Worm (Caenorhabditis elegans) whole organism, L1 larva: ENCODE data around the gene srh-67.

Experiments
- F16B12.6 ChIP-seq: fragments of 150-350 bp; optimal IDR thresholded peaks from 2 replicates; lab custom pipeline; 2014; ENCODE audit warnings: missing biosample characterization, missing genetic modification characterization
- Y116A8C.19 ChIP-seq: sonication (generic microtip); optimal IDR thresholded peaks from 2 replicates; lab custom pipeline; 2016; ENCODE audit warnings: missing compliant biosample characterization, missing genetic modification characterization, borderline replicate concordance
- ceh-63 ChIP-seq: fragments of 200-800 bp; sonication (Bioruptor generic); optimal IDR thresholded peaks from 2 replicates; lab custom pipeline; 2018; ENCODE audit warnings: mild to moderate bottlenecking, missing genetic modification characterization, missing compliant biosample characterization
- ceh-90 ChIP-seq: sonication (generic microtip); optimal IDR thresholded peaks from 2 replicates; lab custom pipeline; 2016; ENCODE audit warnings: missing genetic modification characterization, missing compliant biosample characterization
- ces-1 ChIP-seq: fragments of 150-350 bp; optimal IDR thresholded peaks from 2 replicates; lab custom pipeline; 2014; ENCODE audit warnings: missing biosample characterization, missing genetic modification reagents, missing genetic modification characterization
- dpl-1 ChIP-seq, 3 experiments: fragments of 150-350 bp in 2 of 3; sonication (generic microtip) in 1 of 3; optimal IDR thresholded peaks; 2 replicates each; lab custom pipeline; 2014 to 2017; ENCODE audit warnings: missing biosample characterization in 3 of 3, missing genetic modification characterization in 3 of 3, missing genetic modification reagents in 3 of 3
- efl-3 ChIP-seq: fragments of 200-800 bp; sonication (Bioruptor generic); optimal IDR thresholded peaks from 2 replicates; lab custom pipeline; 2018; ENCODE audit warnings: mild to moderate bottlenecking, missing genetic modification characterization, missing compliant biosample characterization
- egl-27 ChIP-seq, 2 experiments: fragments of 150-350 bp in 1 of 2; sonication (generic microtip); optimal IDR thresholded peaks; 3 replicates each; lab custom pipeline; 2017 to 2018; ENCODE audit warnings: missing biosample characterization in 2 of 2, missing genetic modification characterization in 2 of 2, missing genetic modification reagents in 2 of 2
- elt-2 ChIP-seq: sonication (generic microtip); optimal IDR thresholded peaks from 2 replicates; lab custom pipeline; 2016; ENCODE audit warnings: missing genetic modification characterization, mild to moderate bottlenecking, inconsistent platforms, missing compliant biosample characterization, missing genetic modification reagents
- elt-3 ChIP-seq, 6 experiments: fragments of 150-350 bp in 1 of 6; sonication (generic microtip); optimal IDR thresholded peaks; 2 replicates each; lab custom pipeline; 2017 to 2018; ENCODE audit warnings: missing biosample characterization in 6 of 6, missing genetic modification characterization in 6 of 6, inconsistent platforms in 1 of 6
- ets-5 ChIP-seq: fragments of 200-800 bp; sonication (Bioruptor generic); IDR thresholded peaks from 2 replicates; pipeline ENCODE4 v1.3.6; 2022; ENCODE audit warnings: missing genetic modification characterization, missing compliant biosample characterization
- fkh-4 ChIP-seq: sonication (generic microtip); optimal IDR thresholded peaks from 2 replicates; lab custom pipeline; 2016; ENCODE audit warnings: missing compliant biosample characterization, missing genetic modification characterization, borderline replicate concordance
- fkh-8 ChIP-seq: sonication (generic microtip); optimal IDR thresholded peaks from 2 replicates; lab custom pipeline; 2016; ENCODE audit warnings: mild to moderate bottlenecking, missing genetic modification characterization, missing compliant biosample characterization
- grh-1 ChIP-seq: fragments of 200-800 bp; sonication (Bioruptor generic); IDR thresholded peaks from 2 replicates; pipeline ENCODE4 v1.3.6; 2022; ENCODE audit warnings: missing genetic modification reagents, missing genetic modification characterization, missing compliant biosample characterization
- hlh-17 ChIP-seq: fragments of 200-800 bp; sonication (Bioruptor generic); optimal IDR thresholded peaks from 2 replicates; lab custom pipeline; 2018; ENCODE audit warnings: missing genetic modification characterization, mild to moderate bottlenecking, missing compliant biosample characterization, moderate library complexity, borderline replicate concordance
- hpl-2 ChIP-seq: fragments of 150-350 bp; optimal IDR thresholded peaks from 2 replicates; lab custom pipeline; 2014; ENCODE audit warnings: missing biosample characterization, missing genetic modification reagents, missing genetic modification characterization
- irx-1 ChIP-seq: sonication (generic microtip); optimal IDR thresholded peaks from 2 replicates; lab custom pipeline; 2016; ENCODE audit warnings: missing genetic modification characterization, missing compliant biosample characterization
- jun-1 ChIP-seq: fragments of 150-350 bp; optimal IDR thresholded peaks from 2 replicates; lab custom pipeline; 2014; ENCODE audit warnings: missing biosample characterization, missing genetic modification reagents, missing genetic modification characterization
- lin-13 ChIP-seq: fragments of 150-350 bp; optimal IDR thresholded peaks from 2 replicates; lab custom pipeline; 2014; ENCODE audit warnings: missing biosample characterization, missing genetic modification reagents, missing genetic modification characterization
- lin-14 ChIP-seq: fragments of 200-800 bp; sonication (Bioruptor generic); optimal IDR thresholded peaks from 2 replicates; lab custom pipeline; 2018; ENCODE audit warnings: mild to moderate bottlenecking, missing genetic modification characterization, moderate library complexity, missing compliant biosample characterization
- lin-15B ChIP-seq: fragments of 150-350 bp; sonication (generic microtip); optimal IDR thresholded peaks from 3 replicates; lab custom pipeline; 2014; ENCODE audit warnings: missing biosample characterization, missing genetic modification characterization
- lsy-2 ChIP-seq, 2 experiments: fragments of 150-350 bp; optimal IDR thresholded peaks; 2 replicates each; lab custom pipeline; 2014; ENCODE audit warnings: missing biosample characterization in 2 of 2, missing genetic modification characterization in 2 of 2
- mab-9 ChIP-seq: fragments of 200-800 bp; sonication (Bioruptor generic); IDR thresholded peaks from 2 replicates; pipeline ENCODE4 v1.3.6; 2022; ENCODE audit warnings: missing genetic modification reagents, missing genetic modification characterization, missing compliant biosample characterization
- nhr-12 ChIP-seq: sonication (generic microtip); optimal IDR thresholded peaks from 2 replicates; lab custom pipeline; 2017; ENCODE audit warnings: missing biosample characterization, missing genetic modification characterization
- nhr-19 ChIP-seq: fragments of 200-800 bp; sonication (Bioruptor generic); conservative IDR thresholded peaks from 2 replicates; pipeline ENCODE4 v1.3.6; 2022; ENCODE audit warnings: missing genetic modification characterization, missing compliant biosample characterization
- nhr-28 ChIP-seq: fragments of 150-350 bp; optimal IDR thresholded peaks from 2 replicates; lab custom pipeline; 2014; ENCODE audit warnings: missing biosample characterization, missing genetic modification characterization
- nhr-77 ChIP-seq: fragments of 150-350 bp; optimal IDR thresholded peaks from 2 replicates; lab custom pipeline; 2014; ENCODE audit warnings: missing biosample characterization, missing genetic modification characterization
- nhr-84 ChIP-seq: sonication (generic microtip); optimal IDR thresholded peaks from 2 replicates; lab custom pipeline; 2017; ENCODE audit warnings: missing biosample characterization, missing genetic modification characterization
- nhr-90 ChIP-seq: sonication (generic microtip); optimal IDR thresholded peaks from 2 replicates; lab custom pipeline; 2016; ENCODE audit warnings: mild to moderate bottlenecking, missing genetic modification characterization, missing compliant biosample characterization; ENCODE audit not compliant: poor library complexity
- pag-3 ChIP-seq: sonication (generic microtip); optimal IDR thresholded peaks from 2 replicates; lab custom pipeline; 2017; ENCODE audit warnings: missing genetic modification characterization, mild to moderate bottlenecking, missing compliant biosample characterization, antibody characterized with exemption, borderline replicate concordance; ENCODE audit not compliant: insufficient read depth
- rnt-1 ChIP-seq: sonication (generic microtip); optimal IDR thresholded peaks from 2 replicates; lab custom pipeline; 2016; ENCODE audit warnings: mild to moderate bottlenecking, missing genetic modification characterization, moderate library complexity, missing compliant biosample characterization
- skn-1 ChIP-seq: fragments of 150-350 bp; optimal IDR thresholded peaks from 2 replicates; lab custom pipeline; 2014; ENCODE audit warnings: missing biosample characterization, missing genetic modification characterization
- snpc-4 ChIP-seq: fragments of 150-350 bp; optimal IDR thresholded peaks from 2 replicates; lab custom pipeline; 2014; ENCODE audit warnings: missing biosample characterization, missing genetic modification characterization
- sup-37 ChIP-seq: fragments of 200-800 bp; sonication (Bioruptor generic); optimal IDR thresholded peaks from 2 replicates; lab custom pipeline; 2018; ENCODE audit warnings: mild to moderate bottlenecking, missing genetic modification characterization, missing compliant biosample characterization
- swsn-7 ChIP-seq: sonication (generic microtip); optimal IDR thresholded peaks from 2 replicates; lab custom pipeline; 2016; ENCODE audit warnings: missing genetic modification characterization, missing compliant biosample characterization
- tbx-2 ChIP-seq: sonication (generic microtip); optimal IDR thresholded peaks from 2 replicates; lab custom pipeline; 2016; ENCODE audit warnings: missing genetic modification characterization, missing compliant biosample characterization
- unc-130 ChIP-seq: fragments of 150-350 bp; optimal IDR thresholded peaks from 2 replicates; lab custom pipeline; 2017; ENCODE audit warnings: missing biosample characterization, missing genetic modification characterization, inconsistent platforms
- unc-30 ChIP-seq: sonication (generic microtip); optimal IDR thresholded peaks from 2 replicates; lab custom pipeline; 2017; ENCODE audit warnings: missing biosample characterization, missing genetic modification characterization
- unc-62 ChIP-seq: fragments of 150-350 bp; optimal IDR thresholded peaks from 2 replicates; lab custom pipeline; 2014; ENCODE audit warnings: missing biosample characterization, missing genetic modification reagents, missing genetic modification characterization
- unc-86 ChIP-seq: sonication (generic microtip); optimal IDR thresholded peaks from 2 replicates; lab custom pipeline; 2016; ENCODE audit warnings: missing genetic modification characterization, missing compliant biosample characterization
- unc-98 ChIP-seq: fragments of 200-800 bp; sonication (Bioruptor generic); IDR thresholded peaks from 2 replicates; pipeline ENCODE4 v1.3.6; 2022; ENCODE audit warnings: missing genetic modification characterization, missing compliant biosample characterization
- vab-15 ChIP-seq: sonication (generic microtip); optimal IDR thresholded peaks from 2 replicates; lab custom pipeline; 2017; ENCODE audit warnings: missing genotype, mild to moderate bottlenecking, missing genetic modification characterization, missing compliant biosample characterization
- ztf-4 ChIP-seq: fragments of 150-350 bp; optimal IDR thresholded peaks from 2 replicates; lab custom pipeline; 2014; ENCODE audit warnings: missing biosample characterization, missing genetic modification characterization

The srh-67 gene

ce11 chrII:12516313-12516712 is 7.6 kb downstream of the srh-67 start, which contains the start of gene srh-61:
Gene srh-61 (minus strand): TSS chrII:12516413.
- TF ChIP-seq unc-30 (tag; lab: Kevin White, UChicago) (no peak), dpl-1 (GFP tag; optimal IDR thresholded peaks at IDR 0.05; lab: Kevin White, UChicago) (no peak), ceh-90 (no peak), hlh-17 (no peak), unc-86 (no peak)

- TF ChIP-seq lsy-2 (tag; optimal IDR thresholded peaks at IDR 0.05; lab: Kevin White, UChicago) (no peak), snpc-4 (tag; lab: Kevin White, UChicago) (no peak), efl-3 (GFP tag; lab: Kevin White, UChicago) (no peak), unc-98 (GFP tag; lab: Robert Waterston, UW) (no peak), nhr-12 (tag; lab: Kevin White, UChicago) (no peak), vab-15 (no peak), unc-62 (no peak), F16B12.6 (no peak), lin-15B (tag; lab: Kevin White, UChicago) (no peak), Y116A8C.19 (tag; lab: Kevin White, UChicago) (no peak), nhr-90 (tag; lab: Kevin White, UChicago) (no peak), hpl-2 (no peak), nhr-84 (no peak), mab-9 (GFP tag; lab: Robert Waterston, UW) (no peak), lin-14 (GFP tag; lab: Kevin White, UChicago) (no peak), elt-3 (tag; optimal IDR thresholded peaks at IDR 0.05; lab: Kevin White, UChicago) (no peak), nhr-19 (no peak), sup-37 (GFP tag; lab: Kevin White, UChicago) (no peak), rnt-1 (tag; lab: Kevin White, UChicago) (no peak)
These were observed 9.3 kb downstream of the srh-67 start for ce11 chrII:12518008-12518407.

- no peak for TF ChIP-seq lin-13 (GFP tag; lab: Kevin White, UChicago)
- TF ChIP-seq ceh-63 (GFP tag; lab: Kevin White, UChicago): no peak
- no peak for TF ChIP-seq fkh-8 (tag; lab: Kevin White, UChicago)
- no peak for TF ChIP-seq fkh-4 (tag; lab: Kevin White, UChicago)
- no peak for TF ChIP-seq ces-1 (GFP tag; lab: Kevin White, UChicago)
- TF ChIP-seq egl-27 (tag; optimal IDR thresholded peaks at IDR 0.05; lab: Kevin White, UChicago): no peak
- no peak for TF ChIP-seq rnt-1 (tag; lab: Kevin White, UChicago)
- TF ChIP-seq, all 84 proteins: peak for 0
These were observed 10.1 kb downstream of the srh-67 start, which contains the start of gene srh-70 for ce11 chrII:12518809-12519344. Gene srh-70 (minus strand): TSS chrII:12518859.

- no peak for TF ChIP-seq skn-1 (tag; lab: Kevin White, UChicago)
- TF ChIP-seq nhr-28 (tag; lab: Kevin White, UChicago): no peak
- no peak for TF ChIP-seq grh-1
- TF ChIP-seq elt-2: no peak
- TF ChIP-seq pag-3 (tag; lab: Kevin White, UChicago): no peak
- TF ChIP-seq tbx-2 (tag; lab: Kevin White, UChicago): no peak
- no peak for TF ChIP-seq rnt-1 (tag; lab: Kevin White, UChicago)
- TF ChIP-seq irx-1 (tag; lab: Kevin White, UChicago): no peak
- no peak for TF ChIP-seq unc-130
- no peak for TF ChIP-seq swsn-7 (tag; lab: Kevin White, UChicago)
- TF ChIP-seq ceh-90: no peak
- no peak for TF ChIP-seq F16B12.6
- TF ChIP-seq vab-15: no peak
- no peak for TF ChIP-seq nhr-77 (tag; lab: Kevin White, UChicago)
- no peak for TF ChIP-seq ztf-4 (tag; lab: Kevin White, UChicago)
- no peak for TF ChIP-seq ets-5 (GFP tag; lab: Robert Waterston, UW)
- no peak for TF ChIP-seq fkh-4 (tag; lab: Kevin White, UChicago)
- TF ChIP-seq dpl-1 (GFP tag; optimal IDR thresholded peaks at IDR 0.05; lab: Kevin White, UChicago): no peak
- TF ChIP-seq hpl-2: no peak
- TF ChIP-seq jun-1 (tag; lab: Kevin White, UChicago): no peak
These were observed 10.9 kb downstream of the srh-67 start, which contains the start of gene ceh-99 for ce11 chrII:12519616-12520015. Gene ceh-99 (plus strand): TSS chrII:12519981.
